Fruit fly (Drosophila melanogaster) S2 (cell line): ENCODE data around the gene Pgant35A.

ENCODE experiments used
- CG8478 ChIP-seq: fragments of >200 bp; optimal IDR thresholded peaks from 2 replicates; lab custom pipeline; 2018
- CTCF ChIP-seq, 2 experiments: fragments of >200 bp; optimal IDR thresholded peaks; 2 replicates each; lab custom pipeline; 2018

- no peak for TF ChIP-seq CTCF (optimal IDR thresholded peaks at IDR 0.05; lab: Kevin White, UChicago)
- TF ChIP-seq CG8478 (lab: Kevin White, UChicago): no peak
Measured at dm6 chr2L:14381881-14382280, 22.8 kb downstream of the Pgant35A start.
